Worm (Caenorhabditis elegans) whole organism, L3 larva: ENCODE results near the gene sra-9.

Source experiments
- R02D3.7 ChIP-seq: fragments of 150-350 bp; optimal IDR thresholded peaks from 2 replicates; lab custom pipeline; 2014; ENCODE audit warnings: missing biosample characterization, missing genetic modification characterization
- ZK546.5 ChIP-seq: sonication (generic microtip); optimal IDR thresholded peaks from 2 replicates; lab custom pipeline; 2017; ENCODE audit warnings: missing biosample characterization, missing genetic modification characterization
- aly-2 ChIP-seq: fragments of 150-350 bp; optimal IDR thresholded peaks from 2 replicates; lab custom pipeline; 2014; ENCODE audit warnings: missing biosample characterization, missing genetic modification characterization
- ama-1 ChIP-seq: fragments of 150-350 bp; optimal IDR thresholded peaks from 2 replicates; lab custom pipeline; 2018
- ceh-28 ChIP-seq: fragments of 150-350 bp; optimal IDR thresholded peaks from 2 replicates; lab custom pipeline; 2014; ENCODE audit warnings: missing biosample characterization, missing genetic modification reagents, missing genetic modification characterization
- ceh-82 ChIP-seq: fragments of 150-350 bp; optimal IDR thresholded peaks from 2 replicates; lab custom pipeline; 2014; ENCODE audit warnings: missing biosample characterization, missing genetic modification characterization
- ceh-9 ChIP-seq: sonication (generic microtip); optimal IDR thresholded peaks from 2 replicates; lab custom pipeline; 2018; ENCODE audit warnings: missing biosample characterization, missing genetic modification characterization
- daf-12 ChIP-seq: fragments of 150-350 bp; optimal IDR thresholded peaks from 2 replicates; lab custom pipeline; 2014; ENCODE audit warnings: missing biosample characterization, missing genetic modification reagents, missing genetic modification characterization
- egl-5 ChIP-seq: fragments of 150-350 bp; optimal IDR thresholded peaks from 2 replicates; lab custom pipeline; 2017; ENCODE audit warnings: missing biosample characterization, missing genetic modification reagents, missing genetic modification characterization, inconsistent platforms
- elt-1 ChIP-seq: fragments of 150-350 bp; optimal IDR thresholded peaks from 2 replicates; lab custom pipeline; 2014; ENCODE audit warnings: missing biosample characterization, missing genetic modification characterization
- eor-1 ChIP-seq, 2 experiments: fragments of 150-350 bp; optimal IDR thresholded peaks; 2 replicates each; lab custom pipeline; 2014 to 2018; ENCODE audit warnings: missing biosample characterization in 2 of 2, missing genetic modification characterization in 2 of 2
- fkh-10 ChIP-seq: sonication (generic microtip); optimal IDR thresholded peaks from 2 replicates; lab custom pipeline; 2017; ENCODE audit warnings: missing biosample characterization, missing genetic modification reagents, missing genetic modification characterization
- fkh-2 ChIP-seq: fragments of 150-350 bp; optimal IDR thresholded peaks from 2 replicates; lab custom pipeline; 2014; ENCODE audit warnings: missing biosample characterization, missing genetic modification reagents, missing genetic modification characterization
- fos-1 ChIP-seq: fragments of 150-350 bp; optimal IDR thresholded peaks from 2 replicates; lab custom pipeline; 2014; ENCODE audit warnings: missing biosample characterization, missing genetic modification characterization
- hmg-11 ChIP-seq: sonication (generic microtip); optimal IDR thresholded peaks from 2 replicates; lab custom pipeline; 2016; ENCODE audit warnings: missing genetic modification characterization, missing compliant biosample characterization
- lin-15B ChIP-seq: fragments of 150-350 bp; optimal IDR thresholded peaks from 2 replicates; lab custom pipeline; 2014; ENCODE audit warnings: missing biosample characterization, missing genetic modification characterization
- lin-39 ChIP-seq: fragments of 150-350 bp; optimal IDR thresholded peaks from 2 replicates; lab custom pipeline; 2018; ENCODE audit warnings: missing biosample characterization, missing genetic modification reagents, missing genetic modification characterization
- lsy-12 ChIP-seq: sonication (generic microtip); optimal IDR thresholded peaks from 2 replicates; lab custom pipeline; 2016; ENCODE audit warnings: mild to moderate bottlenecking, missing genetic modification characterization, missing compliant biosample characterization
- mdl-1 ChIP-seq: fragments of 150-350 bp; optimal IDR thresholded peaks from 2 replicates; lab custom pipeline; 2014; ENCODE audit warnings: missing biosample characterization, missing genetic modification characterization
- nfya-1 ChIP-seq: sonication (generic microtip); optimal IDR thresholded peaks from 2 replicates; lab custom pipeline; 2017; ENCODE audit warnings: missing genetic modification characterization, mild to moderate bottlenecking, missing compliant biosample characterization, antibody characterized with exemption, moderate library complexity; ENCODE audit not compliant: insufficient read depth
- nhr-11 ChIP-seq: fragments of 150-350 bp; optimal IDR thresholded peaks from 2 replicates; lab custom pipeline; 2014; ENCODE audit warnings: missing biosample characterization, missing genetic modification characterization
- nhr-12 ChIP-seq: fragments of 150-350 bp; optimal IDR thresholded peaks from 2 replicates; lab custom pipeline; 2014; ENCODE audit warnings: missing biosample characterization, missing genetic modification characterization
- nhr-23 ChIP-seq: fragments of 150-350 bp; optimal IDR thresholded peaks from 2 replicates; lab custom pipeline; 2014; ENCODE audit warnings: missing biosample characterization, missing genetic modification reagents, missing genetic modification characterization
- nhr-25 ChIP-seq: sonication (generic microtip); optimal IDR thresholded peaks from 2 replicates; lab custom pipeline; 2017; ENCODE audit warnings: missing biosample characterization, missing genetic modification characterization
- nhr-28 ChIP-seq: fragments of 150-350 bp; optimal IDR thresholded peaks from 2 replicates; lab custom pipeline; 2014; ENCODE audit warnings: missing biosample characterization, missing genetic modification characterization
- nhr-67 ChIP-seq: fragments of 150-350 bp; optimal IDR thresholded peaks from 2 replicates; lab custom pipeline; 2014; ENCODE audit warnings: missing biosample characterization, missing genetic modification characterization
- nhr-76 ChIP-seq: fragments of 150-350 bp; sonication (generic microtip); optimal IDR thresholded peaks from 5 replicates; lab custom pipeline; 2014; ENCODE audit warnings: missing biosample characterization, missing genetic modification characterization
- nhr-77 ChIP-seq: fragments of 150-350 bp; optimal IDR thresholded peaks from 2 replicates; lab custom pipeline; 2014; ENCODE audit warnings: missing biosample characterization, missing genetic modification characterization
- sea-2 ChIP-seq: fragments of 150-350 bp; sonication (generic microtip); optimal IDR thresholded peaks from 4 replicates; lab custom pipeline; 2014; ENCODE audit warnings: missing biosample characterization, missing genetic modification reagents, missing genetic modification characterization
- unc-62 ChIP-seq: fragments of 150-350 bp; sonication (generic microtip); optimal IDR thresholded peaks from 4 replicates; lab custom pipeline; 2014; ENCODE audit warnings: missing biosample characterization, missing genetic modification reagents, missing genetic modification characterization
- zag-1 ChIP-seq: fragments of 150-350 bp; optimal IDR thresholded peaks from 2 replicates; lab custom pipeline; 2014; ENCODE audit warnings: missing biosample characterization, missing genetic modification characterization
- ztf-11 ChIP-seq: fragments of 150-350 bp; optimal IDR thresholded peaks from 2 replicates; lab custom pipeline; 2014; ENCODE audit warnings: missing biosample characterization, missing genetic modification characterization

The sra-9 gene

DNA sequence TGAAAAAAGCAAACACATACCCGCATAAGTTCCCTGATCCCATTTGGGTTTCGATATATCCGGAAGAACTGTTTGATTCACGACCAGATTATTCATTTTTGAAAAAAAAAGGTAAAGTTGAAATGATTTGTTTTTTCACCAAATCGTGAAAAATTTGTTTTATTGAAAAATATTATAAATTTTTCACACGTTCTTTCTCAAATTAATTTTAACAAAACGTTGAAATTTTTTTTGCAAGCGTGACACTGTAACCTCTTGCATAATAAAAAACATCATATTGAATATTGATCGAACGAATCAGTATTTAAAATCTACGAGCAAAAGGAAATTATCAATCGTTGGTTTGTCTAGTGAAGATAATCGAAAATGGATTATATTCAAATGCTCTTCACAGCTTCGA lies 13.3 kb upstream of the sra-9 start, which contains the start of the genes sfxn-1.1 and AH6.3:
Gene sfxn-1.1, minus strand, starts transcription at position 101 of the 400 bp plus-strand sequence.
Gene AH6.3, plus strand, starts transcription at position 275 of the 400 bp plus-strand sequence.
- TF ChIP-seq nhr-11 (no peak), nhr-67 (tag; lab: Kevin White, UChicago) (no peak), nhr-25 (tag; lab: Kevin White, UChicago) (no peak), ceh-82 (tag; lab: Kevin White, UChicago) (no peak), nhr-28 (tag; lab: Kevin White, UChicago) (no peak), sea-2 (GFP tag; lab: Kevin White, UChicago) (no peak), nfya-1 (tag; lab: Kevin White, UChicago) (no peak), lin-15B (tag; lab: Kevin White, UChicago) (no peak), ZK546.5 (tag; lab: Kevin White, UChicago) (no peak), daf-12 (tag; lab: Kevin White, UChicago) (no peak), lin-39 (tag; lab: Kevin White, UChicago) (no peak), fos-1 (no peak), hmg-11 (tag; lab: Kevin White, UChicago) (no peak), R02D3.7 (tag; lab: Kevin White, UChicago) (no peak)
- TF ChIP-seq, all 47 proteins: peak for 0

- TF ChIP-seq sea-2 (GFP tag; lab: Kevin White, UChicago) (no peak), ceh-28 (tag; lab: Kevin White, UChicago) (no peak), fkh-2 (tag; lab: Kevin White, UChicago) (no peak), daf-12 (tag; lab: Kevin White, UChicago) (no peak), unc-62 (GFP tag; lab: Kevin White, UChicago) (no peak), nhr-28 (tag; lab: Kevin White, UChicago) (no peak), fkh-10 (GFP tag; lab: Kevin White, UChicago) (no peak), mdl-1 (tag; lab: Kevin White, UChicago) (no peak), R02D3.7 (tag; lab: Kevin White, UChicago) (no peak), ama-1 (lab: Kevin White, UChicago) (no peak), elt-1 (tag; lab: Kevin White, UChicago) (no peak)
Observed at ce11 chrII:9521570-9521969, 10.5 kb upstream of the sra-9 start, which contains the start of gene sra-1. sra-1 (minus strand) TSS chrII:9521670.

- TF ChIP-seq nhr-77 (tag; lab: Kevin White, UChicago) (no peak), nhr-28 (tag; lab: Kevin White, UChicago) (no peak), lsy-12 (tag; lab: Kevin White, UChicago) (no peak), unc-62 (GFP tag; lab: Kevin White, UChicago) (no peak), egl-5 (tag; lab: Kevin White, UChicago) (no peak), sea-2 (GFP tag; lab: Kevin White, UChicago) (no peak), fos-1 (no peak), ceh-9 (tag; lab: Kevin White, UChicago) (no peak), fkh-10 (GFP tag; lab: Kevin White, UChicago) (no peak), nhr-23 (no peak), ceh-28 (tag; lab: Kevin White, UChicago) (no peak), nhr-76 (no peak)
Observed at ce11 chrII:9522986-9523385, 9.1 kb upstream of the sra-9 start, which contains the start of gene AH6.17. AH6.17 (plus strand) TSS chrII:9523170.

DNA sequence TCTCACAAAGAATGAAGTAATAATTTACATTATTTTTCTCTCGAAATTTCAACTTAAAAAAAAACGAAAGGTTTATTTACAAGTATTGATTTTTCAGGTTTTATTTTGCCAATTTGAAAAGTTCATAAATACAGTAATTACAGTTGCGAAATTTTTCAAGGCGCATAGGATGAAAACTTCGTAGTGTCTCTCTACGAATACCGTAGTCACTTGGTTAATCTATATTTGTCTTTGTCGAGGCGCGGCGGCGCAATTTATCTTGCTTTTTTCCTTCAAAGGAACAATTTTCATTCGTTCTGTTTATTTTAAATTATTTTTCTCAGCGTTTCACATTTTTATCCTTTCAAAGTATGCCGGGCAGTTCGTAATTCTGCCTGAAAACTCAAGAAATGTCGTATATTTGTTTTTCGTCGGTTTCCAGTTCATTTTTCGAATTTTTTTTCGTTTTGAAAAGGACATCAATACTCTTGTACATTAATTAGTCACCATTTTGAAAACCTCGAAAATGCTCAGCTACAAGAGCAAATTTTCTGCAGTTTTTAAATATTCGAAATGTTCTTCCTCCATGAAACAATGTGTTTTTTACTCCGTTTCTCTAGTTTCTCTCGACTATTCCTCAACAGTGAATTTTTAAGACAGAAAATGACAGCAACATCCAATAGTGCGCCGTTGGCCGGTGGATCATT lies 8.4 kb upstream of the sra-9 start, which contains the start of gene mex-6:
Gene mex-6, plus strand, starts transcription at position 636 of the 686 bp plus-strand sequence.
- TF ChIP-seq lin-39 (tag; lab: Kevin White, UChicago) (no peak), ceh-82 (tag; lab: Kevin White, UChicago) (no peak), nfya-1 (tag; lab: Kevin White, UChicago) (no peak), nhr-25 (tag; lab: Kevin White, UChicago) (no peak), eor-1 (tag; optimal IDR thresholded peaks at IDR 0.05; lab: Kevin White, UChicago) (no peak), aly-2 (no peak), fos-1 (no peak), ZK546.5 (tag; lab: Kevin White, UChicago) (no peak), ztf-11 (tag; lab: Kevin White, UChicago) (no peak), sea-2 (GFP tag; lab: Kevin White, UChicago) (no peak), nhr-12 (tag; lab: Kevin White, UChicago) (no peak), daf-12 (tag; lab: Kevin White, UChicago) (no peak), R02D3.7 (tag; lab: Kevin White, UChicago) (no peak), nhr-67 (tag; lab: Kevin White, UChicago) (no peak), elt-1 (tag; lab: Kevin White, UChicago) (no peak), fkh-10 (GFP tag; lab: Kevin White, UChicago) (no peak), unc-62 (GFP tag; lab: Kevin White, UChicago) (no peak), zag-1 (tag; lab: Kevin White, UChicago) (no peak)
